Fruit fly (Drosophila melanogaster): ENCODE data around the gene CG7560.

The CG7560 gene

DNA sequence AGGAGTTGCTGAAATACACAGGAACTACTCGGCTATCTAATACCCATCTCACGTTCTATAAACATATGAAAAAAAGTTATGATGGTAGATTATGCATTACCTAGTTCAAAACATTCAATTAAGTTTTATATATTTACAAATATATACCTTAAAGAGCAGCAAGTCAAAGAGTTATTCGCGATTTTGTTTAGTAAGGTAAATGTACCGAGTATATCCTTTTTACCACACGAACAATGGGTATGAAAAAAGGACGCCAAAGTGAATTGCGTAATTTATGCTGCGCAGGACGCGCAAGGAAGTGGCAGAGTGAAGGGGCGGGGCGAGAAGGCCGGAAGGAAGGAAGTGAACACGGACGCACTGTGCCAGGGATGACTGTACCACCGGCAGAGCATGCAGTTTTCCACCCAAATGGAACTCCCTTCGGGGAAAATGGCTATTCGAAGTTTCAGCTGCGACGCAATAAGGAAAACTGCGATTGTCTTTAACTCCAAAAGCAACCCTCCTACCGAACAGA, 24.2 kb upstream of the CG7560 start (continued):
- TF ChIP-seq CG1233 (GFP tag; optimal IDR thresholded peaks at IDR 0.05) (no peak), Bdp1 (GFP tag; optimal IDR thresholded peaks at IDR 0.05) (no peak), repo (GFP tag; optimal IDR thresholded peaks at IDR 0.05) (no peak), en (GFP tag; optimal IDR thresholded peaks at IDR 0.05) (no peak), Hsf (GFP tag; optimal IDR thresholded peaks at IDR 0.05) (no peak), Jarid2 (GFP tag; optimal IDR thresholded peaks at IDR 0.05) (no peak), CG6765 (GFP tag; optimal IDR thresholded peaks at IDR 0.05) (no peak), CG3847 (GFP tag; IDR thresholded peaks at IDR 0.05) (no peak), hb (GFP tag; IDR thresholded peaks at IDR 0.05; ENCODE audit: partially characterized antibody) (no peak), CG11247 (GFP tag; IDR thresholded peaks at IDR 0.05) (no peak), Side (GFP tag; optimal IDR thresholded peaks at IDR 0.05) (no peak), CG11398 (GFP tag; optimal IDR thresholded peaks at IDR 0.05) (no peak), CG14667 (GFP tag; IDR thresholded peaks at IDR 0.05) (no peak), ken (GFP tag; IDR thresholded peaks at IDR 0.05) (no peak), CG5180 (GFP tag; optimal IDR thresholded peaks at IDR 0.05) (no peak), hth (optimal IDR thresholded peaks at IDR 0.05) (no peak), CG4730 (GFP tag; IDR thresholded peaks at IDR 0.05) (no peak), CG14965 (GFP tag; optimal IDR thresholded peaks at IDR 0.05; ENCODE audit: borderline replicate concordance) (no peak), PHDP (tag; optimal IDR thresholded peaks at IDR 0.05) (no peak), CG13624 (GFP tag; optimal IDR thresholded peaks at IDR 0.05) (peak; percentile 54), HLH3B (GFP tag; IDR thresholded peaks at IDR 0.05) (no peak), CG11085 (GFP tag; IDR thresholded peaks at IDR 0.05) (no peak), hbn (GFP tag; IDR thresholded peaks at IDR 0.05; ENCODE audit: partially characterized antibody) (no peak), otp (GFP tag; IDR thresholded peaks at IDR 0.05) (no peak), CG16813 (GFP tag; IDR thresholded peaks at IDR 0.05; ENCODE audit: partially characterized antibody) (no peak), Dad (GFP tag; optimal IDR thresholded peaks at IDR 0.05) (no peak), eve (GFP tag; optimal IDR thresholded peaks at IDR 0.05) (no peak), grau (tag; optimal IDR thresholded peaks at IDR 0.05) (peak; percentile 73), CG17912 (GFP tag; optimal IDR thresholded peaks at IDR 0.05) (no peak), yki (optimal IDR thresholded peaks at IDR 0.05) (no peak), Nf-YC (tag; optimal IDR thresholded peaks at IDR 0.05) (no peak), CG43689 (GFP tag; IDR thresholded peaks at IDR 0.05) (no peak), insv (GFP tag; optimal IDR thresholded peaks at IDR 0.05) (no peak), CG1603 (tag; optimal IDR thresholded peaks at IDR 0.05) (no peak), prd (optimal IDR thresholded peaks at IDR 0.05) (no peak), prd (GFP tag; IDR thresholded peaks at IDR 0.05) (no peak), CG13296 (GFP tag; optimal IDR thresholded peaks at IDR 0.05) (no peak), vnd (GFP tag; IDR thresholded peaks at IDR 0.05; ENCODE audit: partially characterized antibody) (no peak), Dref (GFP tag; IDR thresholded peaks at IDR 0.05) (no peak), CrebB (tag; optimal IDR thresholded peaks at IDR 0.05) (no peak), CG14860 (GFP tag; IDR thresholded peaks at IDR 0.05; ENCODE audit: partially characterized antibody) (no peak), CG31224 (GFP tag; IDR thresholded peaks at IDR 0.05) (no peak), pfk (GFP tag; optimal IDR thresholded peaks at IDR 0.05) (no peak), her (GFP tag; optimal IDR thresholded peaks at IDR 0.05) (no peak), CG10321 (GFP tag; IDR thresholded peaks at IDR 0.05) (no peak), CG11456 (GFP tag; IDR thresholded peaks at IDR 0.05) (no peak), wdn (GFP tag; IDR thresholded peaks at IDR 0.05) (no peak), gt (GFP tag; IDR thresholded peaks at IDR 0.05) (no peak), Ets65A (GFP tag) (no peak), Dfd (GFP tag; optimal IDR thresholded peaks at IDR 0.05) (no peak), CG32772 (GFP tag; IDR thresholded peaks at IDR 0.05) (no peak), ttk (GFP tag; IDR thresholded peaks at IDR 0.05) (no peak), ab (GFP tag; optimal IDR thresholded peaks at IDR 0.05) (no peak), CG7928 (GFP tag; optimal IDR thresholded peaks at IDR 0.05) (no peak)
